Worm (Caenorhabditis elegans): ENCODE measurements around the gene sod-3.

ce11 chrX:17100656-17101055 lies 8.1 kb downstream of the sod-3 start, which contains the start of gene lido-2:
- TF ChIP-seq tbx-11 (GFP tag; IDR thresholded peaks at IDR 0.05): no peak
- TF ChIP-seq hmg-4 (GFP tag; optimal IDR thresholded peaks at IDR 0.05): no peak
- TF ChIP-seq ets-7 (tag; optimal IDR thresholded peaks at IDR 0.05): no peak
- no peak for TF ChIP-seq ama-1 (optimal IDR thresholded peaks at IDR 0.05)
- TF ChIP-seq sea-1 (GFP tag; conservative IDR thresholded peaks at IDR 0.05): no peak
- no peak for TF ChIP-seq tbx-37 (GFP tag; conservative IDR thresholded peaks at IDR 0.05)
- no peak for TF ChIP-seq pes-1 (GFP tag; IDR thresholded peaks at IDR 0.05)
- TF ChIP-seq ceh-36 (tag; optimal IDR thresholded peaks at IDR 0.05): no peak
- TF ChIP-seq hmbx-1 (tag; optimal IDR thresholded peaks at IDR 0.05): no peak
